Worm (Caenorhabditis elegans): ENCODE measurements around the gene his-24.

his-24 gene

ce11 chrX:14444701-14445100, 45.2 kb upstream of the his-24 start, which contains the start of gene F23D12.4:
Gene F23D12.4 (plus strand): TSS chrX:14445001.
- TF ChIP-seq ztf-11 (tag; optimal IDR thresholded peaks at IDR 0.05): no peak
- no peak for TF ChIP-seq nfya-1 (tag; optimal IDR thresholded peaks at IDR 0.05; ENCODE audit: insufficient read depth)
- TF ChIP-seq pha-4 (tag; optimal IDR thresholded peaks at IDR 0.05): no peak
- TF ChIP-seq unc-62 (GFP tag; optimal IDR thresholded peaks at IDR 0.05): no peak
- TF ChIP-seq zag-1 (tag; optimal IDR thresholded peaks at IDR 0.05): no peak
- no peak for TF ChIP-seq unc-39 (tag; optimal IDR thresholded peaks at IDR 0.05)
- no peak for TF ChIP-seq nhr-43 (tag; optimal IDR thresholded peaks at IDR 0.05; ENCODE audit: poor library complexity, severe bottlenecking)
- TF ChIP-seq nhr-77 (tag; optimal IDR thresholded peaks at IDR 0.05): no peak
- no peak for TF ChIP-seq nhr-11 (tag; optimal IDR thresholded peaks at IDR 0.05)
- TF ChIP-seq egl-27 (tag; optimal IDR thresholded peaks at IDR 0.05): no peak
- TF ChIP-seq lin-15B (tag; optimal IDR thresholded peaks at IDR 0.05): no peak
- TF ChIP-seq nhr-23 (tag; optimal IDR thresholded peaks at IDR 0.05): no peak
- no peak for TF ChIP-seq nhr-67 (tag; optimal IDR thresholded peaks at IDR 0.05)
- no peak for TF ChIP-seq ceh-82 (tag; optimal IDR thresholded peaks at IDR 0.05)

ce11 chrX:14447498-14447897, 42.4 kb upstream of the his-24 start:
- TF ChIP-seq nhr-237 (tag; optimal IDR thresholded peaks at IDR 0.05) (no peak), elt-1 (tag; optimal IDR thresholded peaks at IDR 0.05) (no peak), jun-1 (tag; optimal IDR thresholded peaks at IDR 0.05) (no peak), fkh-10 (GFP tag; optimal IDR thresholded peaks at IDR 0.05) (no peak)

- TF ChIP-seq ceh-28 (tag; optimal IDR thresholded peaks at IDR 0.05) (no peak), nhr-25 (tag; optimal IDR thresholded peaks at IDR 0.05) (no peak), R02D3.7 (tag; optimal IDR thresholded peaks at IDR 0.05) (no peak), nhr-43 (tag; optimal IDR thresholded peaks at IDR 0.05; ENCODE audit: poor library complexity, severe bottlenecking) (no peak), pha-4 (tag; optimal IDR thresholded peaks at IDR 0.05) (no peak), fkh-10 (GFP tag; optimal IDR thresholded peaks at IDR 0.05) (no peak), unc-39 (tag; optimal IDR thresholded peaks at IDR 0.05) (no peak), daf-12 (tag; optimal IDR thresholded peaks at IDR 0.05) (no peak), sea-2 (GFP tag; optimal IDR thresholded peaks at IDR 0.05) (no peak), ceh-82 (tag; optimal IDR thresholded peaks at IDR 0.05) (no peak)
Observed at ce11 chrX:14447910-14448309, 42.0 kb upstream of the his-24 start, which contains the start of gene jmjd-3.2. Gene jmjd-3.2 (plus strand): TSS chrX:14448210.

DNA sequence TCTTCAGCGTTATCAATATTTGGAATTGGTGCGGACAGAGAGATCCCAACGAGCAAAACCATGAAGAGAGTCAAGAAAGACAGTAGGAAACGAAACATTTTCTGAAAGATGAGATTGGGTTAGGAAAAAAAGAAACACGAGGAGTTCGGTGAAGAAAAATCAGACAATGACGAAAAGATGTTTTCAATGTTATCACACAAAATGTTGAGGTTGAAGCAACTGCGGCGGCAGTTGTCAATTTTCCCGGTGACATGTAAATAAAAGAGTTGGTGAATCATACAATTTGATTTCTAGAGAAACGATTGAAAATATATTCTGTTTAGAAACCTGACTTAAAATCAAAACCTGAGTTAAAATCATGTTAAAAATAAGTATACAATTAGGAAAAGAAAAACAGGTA, 36.2 kb upstream of the his-24 start, which contains the start of gene F23D12.7:
F23D12.7 (minus strand) TSS at position 101 of the 400 bp plus-strand sequence.
- no peak for TF ChIP-seq R02D3.7 (tag; optimal IDR thresholded peaks at IDR 0.05)
- no peak for TF ChIP-seq nhr-76 (tag; optimal IDR thresholded peaks at IDR 0.05)
- TF ChIP-seq nhr-25 (tag; optimal IDR thresholded peaks at IDR 0.05): no peak
- TF ChIP-seq snpc-4 (tag; optimal IDR thresholded peaks at IDR 0.05): no peak

- TF ChIP-seq egl-5 (tag; optimal IDR thresholded peaks at IDR 0.05): no peak
- TF ChIP-seq nhr-23 (tag; optimal IDR thresholded peaks at IDR 0.05): no peak
- no peak for TF ChIP-seq pha-4 (tag; optimal IDR thresholded peaks at IDR 0.05)
- no peak for TF ChIP-seq ztf-4 (tag; optimal IDR thresholded peaks at IDR 0.05)
- TF ChIP-seq ceh-82 (tag; optimal IDR thresholded peaks at IDR 0.05): no peak
- no peak for TF ChIP-seq eor-1 (tag; optimal IDR thresholded peaks at IDR 0.05)
- TF ChIP-seq nhr-28 (tag; optimal IDR thresholded peaks at IDR 0.05): no peak
- no peak for TF ChIP-seq sea-2 (GFP tag; optimal IDR thresholded peaks at IDR 0.05)
- TF ChIP-seq ZK546.5 (tag; optimal IDR thresholded peaks at IDR 0.05): no peak
- no peak for TF ChIP-seq elt-1 (tag; optimal IDR thresholded peaks at IDR 0.05)
Observed at ce11 chrX:14455419-14455818, 34.5 kb upstream of the his-24 start, which contains the start of gene Y66C5A.1. Gene Y66C5A.1 (minus strand): TSS chrX:14455519.

- TF ChIP-seq pqm-1 (tag; optimal IDR thresholded peaks at IDR 0.05): no peak
- TF ChIP-seq nhr-43 (tag; optimal IDR thresholded peaks at IDR 0.05; ENCODE audit: poor library complexity, severe bottlenecking): no peak
- no peak for TF ChIP-seq lin-15B (tag; optimal IDR thresholded peaks at IDR 0.05)
- TF ChIP-seq nhr-23 (tag; optimal IDR thresholded peaks at IDR 0.05): no peak
- no peak for TF ChIP-seq R02D3.7 (tag; optimal IDR thresholded peaks at IDR 0.05)
- TF ChIP-seq elt-3 (tag; optimal IDR thresholded peaks at IDR 0.05): no peak
- TF ChIP-seq mml-1 (tag; optimal IDR thresholded peaks at IDR 0.05): no peak
- TF ChIP-seq ZK546.5 (tag; optimal IDR thresholded peaks at IDR 0.05): no peak
- no peak for TF ChIP-seq ama-1 (optimal IDR thresholded peaks at IDR 0.05)
- no peak for TF ChIP-seq fos-1 (tag; optimal IDR thresholded peaks at IDR 0.05)
- TF ChIP-seq pha-4 (tag; optimal IDR thresholded peaks at IDR 0.05): no peak
- TF ChIP-seq ceh-16 (tag; optimal IDR thresholded peaks at IDR 0.05): no peak
- TF ChIP-seq nhr-28 (tag; optimal IDR thresholded peaks at IDR 0.05): no peak
- TF ChIP-seq tbx-2 (tag; optimal IDR thresholded peaks at IDR 0.05): no peak
- no peak for TF ChIP-seq elt-2 (tag; optimal IDR thresholded peaks at IDR 0.05)
- TF ChIP-seq mdl-1 (tag; optimal IDR thresholded peaks at IDR 0.05): no peak
Observed at ce11 chrX:14460412-14460811, 29.5 kb upstream of the his-24 start, which contains the start of gene Y66C5A.2. Gene Y66C5A.2 (plus strand): TSS chrX:14460712.
